Worm (Caenorhabditis elegans) whole organism, mixed stage, embryonic: ENCODE results near the gene C28C12.1.

Experiments used
- ceh-83 ChIP-seq: fragments of 200-800 bp; sonication (Bioruptor generic); optimal IDR thresholded peaks from 2 replicates; lab custom pipeline; 2018; ENCODE audit warnings: mild to moderate bottlenecking, missing genetic modification characterization, missing compliant biosample characterization
- ces-1 ChIP-seq: fragments of 150-350 bp; optimal IDR thresholded peaks from 2 replicates; lab custom pipeline; 2014; ENCODE audit warnings: missing biosample characterization, missing genetic modification reagents, missing genetic modification characterization
- cnd-1 ChIP-seq: fragments of 200-800 bp; sonication (Bioruptor generic); optimal IDR thresholded peaks from 2 replicates; lab custom pipeline; 2018; ENCODE audit warnings: mild to moderate bottlenecking, missing genetic modification characterization, missing compliant biosample characterization
- elt-3 ChIP-seq: fragments of 150-350 bp; optimal IDR thresholded peaks from 2 replicates; lab custom pipeline; 2014; ENCODE audit warnings: missing biosample characterization, missing genetic modification characterization
- lin-13 ChIP-seq: fragments of 150-350 bp; optimal IDR thresholded peaks from 2 replicates; lab custom pipeline; 2014; ENCODE audit warnings: missing biosample characterization, missing genetic modification characterization
- lsy-2 ChIP-seq: fragments of 150-350 bp; optimal IDR thresholded peaks from 2 replicates; lab custom pipeline; 2014; ENCODE audit warnings: missing biosample characterization, missing genetic modification characterization
- nhr-12 ChIP-seq: fragments of 150-350 bp; optimal IDR thresholded peaks from 2 replicates; lab custom pipeline; 2014; ENCODE audit warnings: missing biosample characterization, missing genetic modification characterization
- nhr-2 ChIP-seq: fragments of 150-350 bp; optimal IDR thresholded peaks from 2 replicates; lab custom pipeline; 2014; ENCODE audit warnings: missing biosample characterization, missing genetic modification characterization
- pha-4 ChIP-seq: fragments of 150-350 bp; optimal IDR thresholded peaks from 2 replicates; lab custom pipeline; 2018; ENCODE audit warnings: missing biosample characterization, missing genetic modification reagents, missing genetic modification characterization
- snpc-4 ChIP-seq: fragments of 150-350 bp; optimal IDR thresholded peaks from 2 replicates; lab custom pipeline; 2014; ENCODE audit warnings: missing biosample characterization, missing genetic modification characterization
- unc-62 ChIP-seq: fragments of 150-350 bp; optimal IDR thresholded peaks from 2 replicates; lab custom pipeline; 2014; ENCODE audit warnings: missing biosample characterization, missing genetic modification reagents, missing genetic modification characterization
- ztf-11 ChIP-seq: fragments of 150-350 bp; optimal IDR thresholded peaks from 2 replicates; lab custom pipeline; 2014; ENCODE audit warnings: missing biosample characterization, missing genetic modification characterization

ce11 chrIV:8499956-8500355, 1.5 kb upstream of the C28C12.1 start:
- TF ChIP-seq ztf-11: no peak
- no peak for TF ChIP-seq elt-3 (tag; lab: Kevin White, UChicago)
- no peak for TF ChIP-seq ces-1
- TF ChIP-seq snpc-4 (tag; lab: Kevin White, UChicago): no peak
- TF ChIP-seq ceh-83 (GFP tag; lab: Kevin White, UChicago): no peak
- TF ChIP-seq nhr-12 (tag; lab: Kevin White, UChicago): no peak
- TF ChIP-seq unc-62 (GFP tag; lab: Kevin White, UChicago): no peak
- no peak for TF ChIP-seq lin-13 (tag; lab: Kevin White, UChicago)
- no peak for TF ChIP-seq nhr-2
- no peak for TF ChIP-seq cnd-1 (tag; lab: Kevin White, UChicago)
- no peak for TF ChIP-seq lsy-2
- no peak for TF ChIP-seq pha-4
